Fruit fly (Drosophila melanogaster): ENCODE measurements around the gene prd.

The prd gene

dm6 chr2L:12044613-12045350 lies 40.8 kb downstream of the prd start, which contains the start of gene CG6785 (continued):
- TF ChIP-seq topi (GFP tag; optimal IDR thresholded peaks at IDR 0.05) (peak; percentile 79), CG11762 (GFP tag; optimal IDR thresholded peaks at IDR 0.05; ENCODE audit: insufficient read depth) (peak; percentile 74), Sox102F (GFP tag; optimal IDR thresholded peaks at IDR 0.05) (peak; percentile 88), CG9139 (GFP tag; optimal IDR thresholded peaks at IDR 0.05) (peak; percentile 46), acj6 (GFP tag; optimal IDR thresholded peaks at IDR 0.05) (peak; percentile 80), Hr38 (GFP tag; optimal IDR thresholded peaks at IDR 0.05) (no peak), CG6792 (GFP tag; optimal IDR thresholded peaks at IDR 0.05) (peak; percentile 92), Ets96B (tag; optimal IDR thresholded peaks at IDR 0.05) (peak; percentile 67), fd85E (GFP tag; optimal IDR thresholded peaks at IDR 0.05) (peak; percentile 26), pdm3 (GFP tag; optimal IDR thresholded peaks at IDR 0.05) (no peak)

- peak; percentile 12 for TF ChIP-seq vri (GFP tag; optimal IDR thresholded peaks at IDR 0.05)
- TF ChIP-seq CG11294 (GFP tag; IDR thresholded peaks at IDR 0.05), result no peak
- TF ChIP-seq Eip78C (GFP tag), result peak; percentile 7
- TF ChIP-seq dsx (GFP tag; optimal IDR thresholded peaks at IDR 0.05; ENCODE audit: poor library complexity, severe bottlenecking), result peak; percentile 8
These were observed 45.1 kb downstream of the prd start, which contains the start of gene CG6766 for dm6 chr2L:12040510-12040909. Gene CG6766 (minus strand): TSS chr2L:12040689.

dm6 chr2L:12038177-12038581 lies 47.4 kb downstream of the prd start, which contains the start of gene Tom70:
Gene Tom70 (minus strand): TSS chr2L:12038511.
- TF ChIP-seq dac (GFP tag; optimal IDR thresholded peaks at IDR 0.05) (no peak), Sox102F (GFP tag; optimal IDR thresholded peaks at IDR 0.05) (no peak), CG3919 (GFP tag; optimal IDR thresholded peaks at IDR 0.05) (no peak), CG9139 (GFP tag; optimal IDR thresholded peaks at IDR 0.05) (no peak), dsx (GFP tag; optimal IDR thresholded peaks at IDR 0.05; ENCODE audit: poor library complexity, severe bottlenecking) (peak; percentile 25), CG10631 (GFP tag; optimal IDR thresholded peaks at IDR 0.05) (no peak), CG32006 (GFP tag; optimal IDR thresholded peaks at IDR 0.05) (no peak), fd85E (GFP tag; optimal IDR thresholded peaks at IDR 0.05) (no peak), CG11294 (GFP tag; IDR thresholded peaks at IDR 0.05) (no peak), fd59A (GFP tag; optimal IDR thresholded peaks at IDR 0.05) (no peak), CG3032 (tag; optimal IDR thresholded peaks at IDR 0.05) (no peak), vri (GFP tag; optimal IDR thresholded peaks at IDR 0.05) (peak; percentile 97), CG10669 (GFP tag; optimal IDR thresholded peaks at IDR 0.05) (no peak), CG31627 (GFP tag; optimal IDR thresholded peaks at IDR 0.05) (no peak), Smox (GFP tag; optimal IDR thresholded peaks at IDR 0.05) (no peak), Lpt (GFP tag; optimal IDR thresholded peaks at IDR 0.05) (no peak)

- TF ChIP-seq acj6 (GFP tag; optimal IDR thresholded peaks at IDR 0.05) (no peak), topi (GFP tag; optimal IDR thresholded peaks at IDR 0.05) (no peak), Lpt (GFP tag; optimal IDR thresholded peaks at IDR 0.05) (no peak), CG15336 (GFP tag; IDR thresholded peaks at IDR 0.05) (no peak), net (GFP tag; optimal IDR thresholded peaks at IDR 0.05) (no peak), Sox14 (GFP tag; optimal IDR thresholded peaks at IDR 0.05) (no peak), CG3032 (tag; optimal IDR thresholded peaks at IDR 0.05) (no peak), CG3919 (GFP tag; optimal IDR thresholded peaks at IDR 0.05) (no peak), Blimp-1 (GFP tag; optimal IDR thresholded peaks at IDR 0.05) (no peak), Ets21C (GFP tag; optimal IDR thresholded peaks at IDR 0.05) (no peak), CG6854 (GFP tag; optimal IDR thresholded peaks at IDR 0.05) (no peak)
These were observed 51.7 kb downstream of the prd start, which contains the start of gene CG18788 for dm6 chr2L:12033890-12034289. Gene CG18788 (plus strand): TSS chr2L:12034190.
